Worm (Caenorhabditis elegans) whole organism, L3 larva: ENCODE data around the gene Y59E9AL.4.
"Not testable (repeated sequence)": the region's sequence is repeated elsewhere in the genome, so short reads cannot be mapped to it uniquely, and the experiment has no call there.

Source experiments
- R02D3.7 ChIP-seq: fragments of 150-350 bp; optimal IDR thresholded peaks from 2 replicates; lab custom pipeline; 2014; ENCODE audit warnings: missing biosample characterization, missing genetic modification characterization
- aly-2 ChIP-seq: fragments of 150-350 bp; optimal IDR thresholded peaks from 2 replicates; lab custom pipeline; 2014; ENCODE audit warnings: missing biosample characterization, missing genetic modification characterization
- ceh-16 ChIP-seq: sonication (generic microtip); optimal IDR thresholded peaks from 2 replicates; lab custom pipeline; 2017; ENCODE audit warnings: missing biosample characterization, missing genetic modification characterization
- daf-12 ChIP-seq: fragments of 150-350 bp; optimal IDR thresholded peaks from 2 replicates; lab custom pipeline; 2014; ENCODE audit warnings: missing biosample characterization, missing genetic modification reagents, missing genetic modification characterization
- egl-27 ChIP-seq: sonication (generic microtip); optimal IDR thresholded peaks from 4 replicates; lab custom pipeline; 2017; ENCODE audit warnings: missing biosample characterization, missing genetic modification reagents, missing genetic modification characterization
- egl-5 ChIP-seq: fragments of 150-350 bp; optimal IDR thresholded peaks from 2 replicates; lab custom pipeline; 2017; ENCODE audit warnings: missing biosample characterization, missing genetic modification reagents, missing genetic modification characterization, inconsistent platforms
- elt-1 ChIP-seq: fragments of 150-350 bp; optimal IDR thresholded peaks from 2 replicates; lab custom pipeline; 2014; ENCODE audit warnings: missing biosample characterization, missing genetic modification characterization
- elt-3 ChIP-seq, 3 experiments: fragments of 150-350 bp in 1 of 3; sonication (generic microtip) in 2 of 3; optimal IDR thresholded peaks; 2 replicates in 2 of 3; 4 replicates in 1 of 3; lab custom pipeline; 2014 to 2017; ENCODE audit warnings: missing biosample characterization in 3 of 3, missing genetic modification characterization in 3 of 3
- eor-1 ChIP-seq, 2 experiments: fragments of 150-350 bp; optimal IDR thresholded peaks; 2 replicates each; lab custom pipeline; 2014 to 2018; ENCODE audit warnings: missing biosample characterization in 2 of 2, missing genetic modification characterization in 2 of 2
- fkh-2 ChIP-seq: fragments of 150-350 bp; optimal IDR thresholded peaks from 2 replicates; lab custom pipeline; 2014; ENCODE audit warnings: missing biosample characterization, missing genetic modification reagents, missing genetic modification characterization
- fos-1 ChIP-seq: fragments of 150-350 bp; optimal IDR thresholded peaks from 2 replicates; lab custom pipeline; 2014; ENCODE audit warnings: missing biosample characterization, missing genetic modification characterization
- hmg-11 ChIP-seq: sonication (generic microtip); optimal IDR thresholded peaks from 2 replicates; lab custom pipeline; 2016; ENCODE audit warnings: missing genetic modification characterization, missing compliant biosample characterization
- jun-1 ChIP-seq: fragments of 150-350 bp; optimal IDR thresholded peaks from 2 replicates; lab custom pipeline; 2014; ENCODE audit warnings: missing biosample characterization, missing genetic modification reagents, missing genetic modification characterization
- lin-15B ChIP-seq: fragments of 150-350 bp; optimal IDR thresholded peaks from 2 replicates; lab custom pipeline; 2014; ENCODE audit warnings: missing biosample characterization, missing genetic modification characterization
- lin-39 ChIP-seq: fragments of 150-350 bp; optimal IDR thresholded peaks from 2 replicates; lab custom pipeline; 2018; ENCODE audit warnings: missing biosample characterization, missing genetic modification reagents, missing genetic modification characterization
- lsy-12 ChIP-seq: sonication (generic microtip); optimal IDR thresholded peaks from 2 replicates; lab custom pipeline; 2016; ENCODE audit warnings: mild to moderate bottlenecking, missing genetic modification characterization, missing compliant biosample characterization
- mdl-1 ChIP-seq: fragments of 150-350 bp; optimal IDR thresholded peaks from 2 replicates; lab custom pipeline; 2014; ENCODE audit warnings: missing biosample characterization, missing genetic modification characterization
- nfya-1 ChIP-seq: sonication (generic microtip); optimal IDR thresholded peaks from 2 replicates; lab custom pipeline; 2017; ENCODE audit warnings: missing genetic modification characterization, mild to moderate bottlenecking, missing compliant biosample characterization, antibody characterized with exemption, moderate library complexity; ENCODE audit not compliant: insufficient read depth
- nhr-11 ChIP-seq: fragments of 150-350 bp; optimal IDR thresholded peaks from 2 replicates; lab custom pipeline; 2014; ENCODE audit warnings: missing biosample characterization, missing genetic modification characterization
- nhr-12 ChIP-seq: fragments of 150-350 bp; optimal IDR thresholded peaks from 2 replicates; lab custom pipeline; 2014; ENCODE audit warnings: missing biosample characterization, missing genetic modification characterization
- nhr-23 ChIP-seq: fragments of 150-350 bp; optimal IDR thresholded peaks from 2 replicates; lab custom pipeline; 2014; ENCODE audit warnings: missing biosample characterization, missing genetic modification reagents, missing genetic modification characterization
- nhr-237 ChIP-seq: fragments of 150-350 bp; optimal IDR thresholded peaks from 2 replicates; lab custom pipeline; 2014; ENCODE audit warnings: missing biosample characterization, missing genetic modification characterization
- nhr-28 ChIP-seq: fragments of 150-350 bp; optimal IDR thresholded peaks from 2 replicates; lab custom pipeline; 2014; ENCODE audit warnings: missing biosample characterization, missing genetic modification characterization
- nhr-43 ChIP-seq: sonication (generic microtip); optimal IDR thresholded peaks from 2 replicates; lab custom pipeline; 2016; ENCODE audit warnings: mild to moderate bottlenecking, missing genetic modification characterization, missing compliant biosample characterization; ENCODE audit not compliant: poor library complexity, severe bottlenecking
- nhr-67 ChIP-seq: fragments of 150-350 bp; optimal IDR thresholded peaks from 2 replicates; lab custom pipeline; 2014; ENCODE audit warnings: missing biosample characterization, missing genetic modification characterization
- nhr-76 ChIP-seq: fragments of 150-350 bp; sonication (generic microtip); optimal IDR thresholded peaks from 5 replicates; lab custom pipeline; 2014; ENCODE audit warnings: missing biosample characterization, missing genetic modification characterization
- nhr-77 ChIP-seq: fragments of 150-350 bp; optimal IDR thresholded peaks from 2 replicates; lab custom pipeline; 2014; ENCODE audit warnings: missing biosample characterization, missing genetic modification characterization
- skn-1 ChIP-seq: fragments of 150-350 bp; optimal IDR thresholded peaks from 2 replicates; lab custom pipeline; 2014; ENCODE audit warnings: missing biosample characterization, missing genetic modification characterization
- snpc-4 ChIP-seq: fragments of 150-350 bp; optimal IDR thresholded peaks from 2 replicates; lab custom pipeline; 2014; ENCODE audit warnings: missing biosample characterization, missing genetic modification characterization
- tbx-2 ChIP-seq: sonication (generic microtip); optimal IDR thresholded peaks from 2 replicates; lab custom pipeline; 2016; ENCODE audit warnings: mild to moderate bottlenecking, missing genetic modification characterization, missing compliant biosample characterization
- unc-62 ChIP-seq: fragments of 150-350 bp; sonication (generic microtip); optimal IDR thresholded peaks from 4 replicates; lab custom pipeline; 2014; ENCODE audit warnings: missing biosample characterization, missing genetic modification reagents, missing genetic modification characterization
- ztf-11 ChIP-seq: fragments of 150-350 bp; optimal IDR thresholded peaks from 2 replicates; lab custom pipeline; 2014; ENCODE audit warnings: missing biosample characterization, missing genetic modification characterization
- ztf-4 ChIP-seq: fragments of 150-350 bp; optimal IDR thresholded peaks from 2 replicates; lab custom pipeline; 2014; ENCODE audit warnings: missing biosample characterization, missing genetic modification characterization

The Y59E9AL.4 gene

DNA sequence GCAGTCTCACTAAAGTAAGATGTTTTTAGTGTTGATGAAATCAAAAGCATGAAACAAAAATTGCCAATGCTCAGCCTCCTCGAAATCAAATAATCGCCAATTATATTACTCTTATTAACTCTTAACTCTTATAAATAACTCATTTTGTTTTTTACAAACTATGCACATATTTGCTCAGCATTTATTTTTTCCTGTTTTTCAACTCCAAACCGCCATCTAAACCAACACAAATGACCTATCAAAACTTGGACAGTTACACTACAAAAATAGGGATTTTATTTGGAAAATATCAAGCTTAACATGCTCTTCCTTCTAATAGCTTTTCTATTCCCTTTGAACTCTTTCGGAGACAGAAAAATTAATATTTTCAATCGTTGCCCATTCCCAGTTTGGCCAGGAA, 13.6 kb upstream of the Y59E9AL.4 start, which contains the start of gene thn-6:
Gene thn-6 (plus strand): TSS at position 301 of the 400 bp plus-strand sequence.
- TF ChIP-seq elt-3 (tag; optimal IDR thresholded peaks at IDR 0.05; lab: Kevin White, UChicago) = no peak
- no peak for TF ChIP-seq ceh-16 (tag; lab: Kevin White, UChicago)
- TF ChIP-seq eor-1 (tag; optimal IDR thresholded peaks at IDR 0.05; lab: Kevin White, UChicago) = no peak
- no peak for TF ChIP-seq fos-1 (tag; lab: Kevin White, UChicago)
- no peak for TF ChIP-seq egl-27 (tag; lab: Kevin White, UChicago)
- no peak for TF ChIP-seq snpc-4 (tag; lab: Kevin White, UChicago)
- no peak for TF ChIP-seq lin-15B
- TF ChIP-seq ztf-11 = no peak
- TF ChIP-seq nhr-11 (tag; lab: Kevin White, UChicago) = no peak
- no peak for TF ChIP-seq fkh-2
- TF ChIP-seq unc-62 (GFP tag; lab: Kevin White, UChicago) = no peak
- TF ChIP-seq nhr-76 (tag; lab: Kevin White, UChicago) = no peak
- TF ChIP-seq lin-39 (tag; lab: Kevin White, UChicago) = no peak
- no peak for TF ChIP-seq nhr-28
- TF ChIP-seq daf-12 (tag; lab: Kevin White, UChicago) = no peak
- no peak for TF ChIP-seq nhr-77 (tag; lab: Kevin White, UChicago)
- no peak for TF ChIP-seq tbx-2 (tag; lab: Kevin White, UChicago)
- TF ChIP-seq aly-2 (tag; lab: Kevin White, UChicago) = no peak

ce11 chrIV:5226552-5226951, 11.6 kb upstream of the Y59E9AL.4 start, which contains the start of gene nsph-4.1:
TSS of gene nsph-4.1 (plus strand) at chrIV:5226852.
- TF ChIP-seq lsy-12 (tag; lab: Kevin White, UChicago); elt-3 (tag; optimal IDR thresholded peaks at IDR 0.05; lab: Kevin White, UChicago); egl-27 (tag; lab: Kevin White, UChicago): not testable (repeated sequence)
- TF ChIP-seq, all 47 proteins: peak for 0; not testable (repeated sequence) for 47

- not testable (repeated sequence) for TF ChIP-seq elt-1, nhr-23, nhr-43 (tag; lab: Kevin White, UChicago)
Measured at ce11 chrIV:5225277-5225822, 10.4 kb upstream of the Y59E9AL.4 start, which contains the start of gene cylc-1. TSS of gene cylc-1 (minus strand) at chrIV:5225772.

ce11 chrIV:5224238-5224637, 9.2 kb upstream of the Y59E9AL.4 start, which contains the start of gene Y59E9AL.8:
TSS of gene Y59E9AL.8 (minus strand) at chrIV:5224338.
- TF ChIP-seq nhr-28 (no peak), unc-62 (GFP tag; lab: Kevin White, UChicago) (no peak), nhr-23 (tag; lab: Kevin White, UChicago) (no peak), ztf-4 (no peak), nfya-1 (tag; lab: Kevin White, UChicago) (no peak), skn-1 (tag; lab: Kevin White, UChicago) (no peak), nhr-237 (tag; lab: Kevin White, UChicago) (no peak), nhr-67 (no peak), fkh-2 (no peak), eor-1 (tag; optimal IDR thresholded peaks at IDR 0.05; lab: Kevin White, UChicago) (no peak), R02D3.7 (tag; lab: Kevin White, UChicago) (no peak), egl-27 (tag; lab: Kevin White, UChicago) (no peak), aly-2 (tag; lab: Kevin White, UChicago) (no peak), jun-1 (tag; lab: Kevin White, UChicago) (no peak), hmg-11 (tag; lab: Kevin White, UChicago) (no peak), nhr-12 (tag; lab: Kevin White, UChicago) (no peak), mdl-1 (tag; lab: Kevin White, UChicago) (no peak), nhr-11 (tag; lab: Kevin White, UChicago) (no peak), lin-15B (no peak)

- no peak for TF ChIP-seq nhr-28
- TF ChIP-seq elt-1 (tag; lab: Kevin White, UChicago) = no peak
- TF ChIP-seq egl-5 (tag; lab: Kevin White, UChicago) = no peak
- TF ChIP-seq nfya-1 (tag; lab: Kevin White, UChicago) = no peak
- TF ChIP-seq hmg-11 (tag; lab: Kevin White, UChicago) = no peak
- no peak for TF ChIP-seq ztf-11
Measured at ce11 chrIV:5221721-5222120, 6.7 kb upstream of the Y59E9AL.4 start.
